Worm (Caenorhabditis elegans) whole organism, L1 larva: ENCODE results near the gene Y57G11C.3.

Source experiments
- ama-1 ChIP-seq: fragments of 150-350 bp; optimal IDR thresholded peaks from 2 replicates; lab custom pipeline; 2014
- nhr-90 ChIP-seq: sonication (generic microtip); optimal IDR thresholded peaks from 2 replicates; lab custom pipeline; 2016; ENCODE audit warnings: mild to moderate bottlenecking, missing genetic modification characterization, missing compliant biosample characterization; ENCODE audit not compliant: poor library complexity
- zag-1 ChIP-seq: fragments of 150-350 bp; optimal IDR thresholded peaks from 2 replicates; lab custom pipeline; 2014; ENCODE audit warnings: missing biosample characterization, missing genetic modification characterization

- TF ChIP-seq ama-1 (lab: Kevin White, UChicago) (no peak), nhr-90 (tag; lab: Kevin White, UChicago) (no peak), zag-1 (tag; lab: Kevin White, UChicago) (no peak)
Measured at ce11 chrIV:14766382-14766781, 1.6 kb upstream of the Y57G11C.3 start, which contains the start of gene vti-1.
